Worm (Caenorhabditis elegans): ENCODE data around the gene F40G9.5.

- no peak for TF ChIP-seq fkh-10 (GFP tag; optimal IDR thresholded peaks at IDR 0.05)
- no peak for TF ChIP-seq unc-62 (GFP tag; optimal IDR thresholded peaks at IDR 0.05 in 1 of 2)
- no peak for TF ChIP-seq unc-62 (tag; optimal IDR thresholded peaks at IDR 0.05)
- no peak for TF ChIP-seq mep-1 (tag; optimal IDR thresholded peaks at IDR 0.05)
Observed at ce11 chrIII:145078-145477, 36.0 kb upstream of the F40G9.5 start, which contains the start of the genes T17A3.12 and fbxb-83.
